Fruit fly (Drosophila melanogaster) whole organism, prepupa: ENCODE results near the gene CG17163.

Experiments
- CG8119 ChIP-seq: fragments of 200-800 bp; sonication (Bioruptor generic); IDR thresholded peaks from 3 replicates; pipeline ENCODE4 v1.3.6; 2022; ENCODE audit warnings: missing biosample characterization, missing genetic modification characterization
- achi ChIP-seq: fragments of 200-800 bp; sonication (Bioruptor generic); optimal IDR thresholded peaks from 3 replicates; lab custom pipeline; 2016; ENCODE audit warnings: missing biosample characterization, missing genetic modification characterization
- eg ChIP-seq: fragments of 200-800 bp; sonication (Bioruptor generic); IDR thresholded peaks from 3 replicates; pipeline ENCODE4 v1.3.6; 2022; ENCODE audit warnings: missing biosample characterization, missing genetic modification characterization
- pdm3 ChIP-seq: fragments of 200-800 bp; sonication (Bioruptor generic); optimal IDR thresholded peaks from 3 replicates; lab custom pipeline; 2016; ENCODE audit warnings: missing biosample characterization, missing genetic modification characterization
- vri ChIP-seq: fragments of 200-800 bp; sonication (Bioruptor generic); optimal IDR thresholded peaks from 3 replicates; lab custom pipeline; 2016; ENCODE audit warnings: missing biosample characterization, mild to moderate bottlenecking, missing genetic modification characterization

DNA sequence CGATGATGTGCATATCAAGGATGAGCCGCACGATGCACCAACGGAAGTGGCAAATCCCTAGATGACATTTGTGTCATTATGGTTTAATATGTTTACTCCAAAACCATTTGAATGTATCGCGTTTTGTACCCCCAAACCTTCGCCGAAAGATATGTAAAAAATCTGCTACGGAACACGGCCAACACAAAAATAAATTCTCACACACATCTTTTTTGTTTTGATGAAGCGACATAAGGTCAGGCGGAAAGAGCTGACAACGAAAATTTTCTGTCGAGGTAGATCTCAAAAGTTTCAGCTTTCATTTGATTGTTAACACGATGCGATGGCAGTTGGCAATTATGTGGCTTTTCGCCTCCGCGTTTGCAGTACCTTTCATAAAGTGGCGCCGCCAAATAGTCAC, 1.9 kb upstream of the CG17163 start, which contains the start of gene CG17169:
- no peak for TF ChIP-seq pdm3 (GFP tag; lab: Kevin White, UChicago)
- no peak for TF ChIP-seq vri (GFP tag; lab: Kevin White, UChicago)
- TF ChIP-seq eg: no peak
- no peak for TF ChIP-seq achi (GFP tag; lab: Kevin White, UChicago)
- TF ChIP-seq CG8119 (GFP tag; lab: Robert Waterston, UW): no peak
